Fruit fly (Drosophila melanogaster) whole organism, embryonic: ENCODE results near the gene CG13012.

ENCODE experiments used
- Aef1 ChIP-seq: fragments of 200-800 bp; sonication (Bioruptor generic); IDR thresholded peaks from 3 replicates; pipeline ENCODE4 v1.3.6; 2022; ENCODE audit warnings: missing biosample characterization, missing genetic modification characterization
- Bdp1 ChIP-seq: fragments of 200-800 bp; sonication (Bioruptor generic); optimal IDR thresholded peaks from 3 replicates; lab custom pipeline; 2016; ENCODE audit warnings: missing biosample characterization, missing genetic modification characterization
- CG10543 ChIP-seq: fragments of 200-800 bp; sonication (Bioruptor generic); optimal IDR thresholded peaks from 3 replicates; lab custom pipeline; 2017; ENCODE audit warnings: missing biosample characterization, mild to moderate bottlenecking, missing genetic modification characterization, moderate library complexity
- CG11696 ChIP-seq: fragments of 200-800 bp; sonication (Bioruptor generic); IDR thresholded peaks from 2 replicates; pipeline ENCODE4 v1.3.6; 2022; ENCODE audit warnings: missing biosample characterization, missing genetic modification characterization
- CG12236 ChIP-seq: fragments of 200-800 bp; sonication (Bioruptor generic); optimal IDR thresholded peaks from 2 replicates; lab custom pipeline; 2016; ENCODE audit warnings: missing biosample characterization, missing genetic modification characterization
- CG13624 ChIP-seq: fragments of 200-800 bp; sonication (Bioruptor generic); optimal IDR thresholded peaks from 2 replicates; lab custom pipeline; 2016; ENCODE audit warnings: missing biosample characterization, missing genetic modification characterization
- CG14667 ChIP-seq: fragments of 200-800 bp; sonication (Bioruptor generic); IDR thresholded peaks from 2 replicates; pipeline ENCODE4 v1.3.6; 2022; ENCODE audit warnings: missing biosample characterization, missing genetic modification characterization
- CG16863 ChIP-seq: fragments of 200-800 bp; sonication (Bioruptor generic); optimal IDR thresholded peaks from 3 replicates; lab custom pipeline; 2016; ENCODE audit warnings: missing biosample characterization, missing genetic modification characterization
- CG18476 ChIP-seq: fragments of 200-800 bp; sonication (Bioruptor generic); optimal IDR thresholded peaks from 2 replicates; lab custom pipeline; 2016; ENCODE audit warnings: missing biosample characterization, mild to moderate bottlenecking, missing genetic modification characterization
- CG18764 ChIP-seq: fragments of 200-800 bp; sonication (Bioruptor generic); optimal IDR thresholded peaks from 3 replicates; lab custom pipeline; 2016; ENCODE audit warnings: missing biosample characterization, missing genetic modification characterization
- CG2116 ChIP-seq: fragments of 200-800 bp; sonication (Bioruptor generic); optimal IDR thresholded peaks from 3 replicates; lab custom pipeline; 2018; ENCODE audit warnings: missing biosample characterization, mild to moderate bottlenecking, missing genetic modification characterization
- CG2202 ChIP-seq: fragments of 200-800 bp; sonication (Bioruptor generic); optimal IDR thresholded peaks from 2 replicates; lab custom pipeline; 2018; ENCODE audit warnings: missing biosample characterization, mild to moderate bottlenecking, missing genetic modification characterization
- CG4617 ChIP-seq: fragments of 200-800 bp; sonication (Bioruptor generic); optimal IDR thresholded peaks from 3 replicates; lab custom pipeline; 2016; ENCODE audit warnings: missing biosample characterization, missing genetic modification characterization, borderline replicate concordance
- CG5180 ChIP-seq: fragments of 200-800 bp; sonication (Bioruptor generic); optimal IDR thresholded peaks from 3 replicates; lab custom pipeline; 2017; ENCODE audit warnings: missing biosample characterization, missing genetic modification characterization, mild to moderate bottlenecking, moderate library complexity, missing genetic modification reagents
- CG5953 ChIP-seq: fragments of 200-800 bp; sonication (Bioruptor generic); IDR thresholded peaks from 2 replicates; pipeline ENCODE4 v1.3.6; 2022; ENCODE audit warnings: missing biosample characterization, missing genetic modification characterization
- CG6175 ChIP-seq: fragments of 200-800 bp; sonication (Bioruptor generic); IDR thresholded peaks from 3 replicates; pipeline ENCODE4 v1.3.6; 2022; ENCODE audit warnings: missing biosample characterization, missing genetic modification characterization
- CG6791 ChIP-seq: fragments of 200-800 bp; sonication (Bioruptor generic); IDR thresholded peaks from 3 replicates; pipeline ENCODE4 v1.3.6; 2022; ENCODE audit warnings: missing biosample characterization, missing genetic modification characterization; ENCODE audit not compliant: partially characterized antibody
- CG6813 ChIP-seq: fragments of 200-800 bp; sonication (Bioruptor generic); optimal IDR thresholded peaks from 2 replicates; lab custom pipeline; 2017; ENCODE audit warnings: missing biosample characterization, missing genetic modification characterization, mild to moderate bottlenecking, moderate library complexity, missing genetic modification reagents
- CG6854 ChIP-seq: fragments of 200-800 bp; sonication (Bioruptor generic); optimal IDR thresholded peaks from 3 replicates; lab custom pipeline; 2017; ENCODE audit warnings: missing biosample characterization, mild to moderate bottlenecking, missing genetic modification characterization
- CG8290 ChIP-seq, 3 experiments: fragments of 200-800 bp; sonication (Bioruptor generic); optimal IDR thresholded peaks; 2 replicates each; lab custom pipeline; 2016 to 2019; ENCODE audit warnings: missing biosample characterization in 3 of 3, missing genetic modification characterization in 3 of 3, mild to moderate bottlenecking in 2 of 3, moderate library complexity in 1 of 3
- CHES-1-like ChIP-seq: fragments of 200-800 bp; sonication (Bioruptor generic); optimal IDR thresholded peaks from 2 replicates; lab custom pipeline; 2016; ENCODE audit warnings: missing biosample characterization, missing genetic modification characterization
- Deaf1 ChIP-seq: fragments of 200-800 bp; optimal IDR thresholded peaks from 3 replicates; lab custom pipeline; 2019; ENCODE audit warnings: missing biosample characterization, mild to moderate bottlenecking, missing genetic modification characterization, moderate library complexity
- GATAe ChIP-seq: fragments of 200-800 bp; sonication (Bioruptor generic); conservative IDR thresholded peaks from 2 replicates; pipeline ENCODE4 v1.3.6; 2022; ENCODE audit warnings: missing biosample characterization, missing genetic modification characterization
- Med ChIP-seq: fragments of 200-800 bp; sonication (Bioruptor generic); peaks from one replicate; lab custom pipeline; 2016; ENCODE audit warnings: missing biosample characterization, missing genetic modification characterization, mild to moderate bottlenecking, inconsistent platforms, moderate library complexity
- Side ChIP-seq: fragments of 200-800 bp; sonication (Bioruptor generic); optimal IDR thresholded peaks from 2 replicates; lab custom pipeline; 2016; ENCODE audit warnings: missing biosample characterization, missing genetic modification characterization
- Spps ChIP-seq: fragments of 200-800 bp; sonication (Bioruptor generic); optimal IDR thresholded peaks from 2 replicates; lab custom pipeline; 2018; ENCODE audit warnings: missing biosample characterization, mild to moderate bottlenecking, missing genetic modification characterization
- btn ChIP-seq: fragments of 200-800 bp; sonication (Bioruptor generic); optimal IDR thresholded peaks from 2 replicates; lab custom pipeline; 2016; ENCODE audit warnings: missing biosample characterization, missing genetic modification characterization
- cwo ChIP-seq: fragments of 200-800 bp; sonication (Bioruptor generic); optimal IDR thresholded peaks from 3 replicates; lab custom pipeline; 2017; ENCODE audit warnings: missing biosample characterization, missing genetic modification characterization, mild to moderate bottlenecking, moderate library complexity, missing genetic modification reagents
- dmrt99B ChIP-seq: fragments of 200-800 bp; sonication (Bioruptor generic); optimal IDR thresholded peaks from 2 replicates; lab custom pipeline; 2018; ENCODE audit warnings: missing biosample characterization, mild to moderate bottlenecking, missing genetic modification characterization, moderate library complexity
- dpn ChIP-seq, 2 experiments: fragments of 200-800 bp; sonication (Bioruptor generic); optimal IDR thresholded peaks; 3 replicates each; lab custom pipeline; 2016; ENCODE audit warnings: missing biosample characterization in 2 of 2, missing genetic modification characterization in 2 of 2
- exex ChIP-seq: fragments of 200-800 bp; sonication (Bioruptor generic); optimal IDR thresholded peaks from 4 replicates; lab custom pipeline; 2018; ENCODE audit warnings: missing biosample characterization, mild to moderate bottlenecking, missing genetic modification characterization, moderate library complexity
- fd102C ChIP-seq: fragments of 200-800 bp; sonication (Bioruptor generic); optimal IDR thresholded peaks from 2 replicates; lab custom pipeline; 2018; ENCODE audit warnings: missing biosample characterization, mild to moderate bottlenecking, missing genetic modification characterization, moderate library complexity
- fd64A ChIP-seq: fragments of 200-800 bp; sonication (Bioruptor generic); optimal IDR thresholded peaks from 3 replicates; lab custom pipeline; 2018; ENCODE audit warnings: missing biosample characterization, mild to moderate bottlenecking, missing genetic modification characterization
- ftz-f1 ChIP-seq: fragments of 200-800 bp; sonication (Bioruptor generic); optimal IDR thresholded peaks from 2 replicates; lab custom pipeline; 2016; ENCODE audit warnings: missing biosample characterization, missing genetic modification characterization
- gem ChIP-seq: fragments of 200-800 bp; sonication (Bioruptor generic); optimal IDR thresholded peaks from 2 replicates; lab custom pipeline; 2019; ENCODE audit warnings: missing biosample characterization, mild to moderate bottlenecking, missing genetic modification characterization, moderate library complexity
- grn ChIP-seq: fragments of 200-800 bp; sonication (Bioruptor generic); optimal IDR thresholded peaks from 3 replicates; lab custom pipeline; 2017; ENCODE audit warnings: missing biosample characterization, missing genetic modification characterization
- jigr1 ChIP-seq: fragments of 200-800 bp; sonication (Bioruptor generic); IDR thresholded peaks from 3 replicates; pipeline ENCODE4 v1.3.6; 2022; ENCODE audit warnings: missing biosample characterization, missing genetic modification characterization
- jumu ChIP-seq: fragments of 200-800 bp; sonication (Bioruptor generic); optimal IDR thresholded peaks from 3 replicates; lab custom pipeline; 2016; ENCODE audit warnings: missing biosample characterization, missing genetic modification characterization
- luna ChIP-seq: fragments of 200-800 bp; sonication (Bioruptor generic); optimal IDR thresholded peaks from 2 replicates; lab custom pipeline; 2016; ENCODE audit warnings: missing biosample characterization, missing genetic modification characterization
- mirr ChIP-seq: fragments of 200-800 bp; sonication (Bioruptor generic); optimal IDR thresholded peaks from 3 replicates; lab custom pipeline; 2018; ENCODE audit warnings: missing biosample characterization, mild to moderate bottlenecking, missing genetic modification characterization
- odd ChIP-seq: fragments of 200-800 bp; sonication (Bioruptor generic); optimal IDR thresholded peaks from 2 replicates; lab custom pipeline; 2017; ENCODE audit warnings: missing biosample characterization, mild to moderate bottlenecking, missing genetic modification characterization
- org-1 ChIP-seq: fragments of 200-800 bp; sonication (Bioruptor generic); optimal IDR thresholded peaks from 2 replicates; lab custom pipeline; 2017; ENCODE audit warnings: missing biosample characterization, missing genetic modification characterization
- p53 ChIP-seq: fragments of 200-800 bp; sonication (Bioruptor generic); optimal IDR thresholded peaks from 2 replicates; lab custom pipeline; 2016; ENCODE audit warnings: missing biosample characterization, missing genetic modification characterization
- psq ChIP-seq: fragments of 200-800 bp; sonication (Bioruptor generic); optimal IDR thresholded peaks from 2 replicates; lab custom pipeline; 2017; ENCODE audit warnings: missing biosample characterization, missing genetic modification characterization
- pzg ChIP-seq: fragments of 200-800 bp; sonication (Bioruptor generic); optimal IDR thresholded peaks from 3 replicates; lab custom pipeline; 2018; ENCODE audit warnings: missing biosample characterization, mild to moderate bottlenecking, missing genetic modification characterization, moderate library complexity
- row ChIP-seq: fragments of 200-800 bp; sonication (Bioruptor generic); IDR thresholded peaks from 3 replicates; pipeline ENCODE4 v1.3.6; 2022; ENCODE audit warnings: missing biosample characterization, missing genetic modification characterization
- sima ChIP-seq: fragments of 200-800 bp; sonication (Bioruptor generic); optimal IDR thresholded peaks from 2 replicates; lab custom pipeline; 2016; ENCODE audit warnings: missing biosample characterization, missing genetic modification characterization
- sisA ChIP-seq: fragments of 200-800 bp; sonication (Bioruptor generic); IDR thresholded peaks from 2 replicates; pipeline ENCODE4 v1.3.6; 2022; ENCODE audit warnings: missing biosample characterization, missing genetic modification characterization
- ssp ChIP-seq: fragments of 200-800 bp; sonication (Bioruptor generic); IDR thresholded peaks from 2 replicates; pipeline ENCODE4 v1.3.6; 2022; ENCODE audit warnings: missing biosample characterization, missing genetic modification characterization
- sug ChIP-seq: fragments of 200-800 bp; optimal IDR thresholded peaks from 2 replicates; lab custom pipeline; 2019; ENCODE audit warnings: missing biosample characterization, mild to moderate bottlenecking, missing genetic modification characterization, moderate library complexity
- tin ChIP-seq: fragments of 200-800 bp; sonication (Bioruptor generic); optimal IDR thresholded peaks from 3 replicates; lab custom pipeline; 2016; ENCODE audit warnings: missing biosample characterization, missing genetic modification characterization
- z ChIP-seq: fragments of 200-800 bp; sonication (Bioruptor generic); IDR thresholded peaks from 3 replicates; pipeline ENCODE4 v1.3.6; 2022; ENCODE audit warnings: missing biosample characterization, missing genetic modification characterization

The CG13012 gene

DNA sequence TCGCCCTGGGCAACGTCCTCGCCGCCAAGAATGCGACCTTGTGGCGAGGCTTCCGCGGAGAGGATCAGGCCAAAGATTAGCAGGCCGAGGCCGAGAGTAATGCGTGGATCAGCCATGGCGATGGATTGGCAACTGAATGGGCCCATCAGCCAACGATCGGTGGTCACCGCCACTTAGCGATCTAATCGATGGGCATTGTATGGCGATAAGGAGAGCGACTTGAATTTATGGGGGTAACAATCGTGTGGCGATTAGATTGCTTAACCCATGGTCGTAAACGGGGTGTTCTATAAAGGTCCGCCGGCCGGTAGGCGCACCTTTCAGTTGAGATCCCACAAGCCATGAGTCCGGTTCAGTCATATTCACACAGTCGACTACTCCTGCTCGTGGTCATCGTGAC, 27.2 kb upstream of the CG13012 start, which contains the start of the genes CG9673 and CG4653:
CG9673 (minus strand) TSS at position 138 of the 400 bp plus-strand sequence.
CG4653 (plus strand) TSS at position 335 of the 400 bp plus-strand sequence.
- TF ChIP-seq CG4617 (GFP tag; lab: Kevin White, UChicago) (no peak), Deaf1 (tag; lab: Kevin White, UChicago) (no peak), CG11696 (GFP tag; lab: Robert Waterston, UW) (no peak), psq (no peak), btn (no peak), fd102C (GFP tag; lab: Kevin White, UChicago) (no peak), Bdp1 (GFP tag; lab: Kevin White, UChicago) (no peak), ftz-f1 (GFP tag; lab: Kevin White, UChicago) (no peak), ssp (GFP tag; lab: Robert Waterston, UW) (no peak), cwo (GFP tag; lab: Kevin White, UChicago) (peak; percentile 62), Side (no peak), tin (no peak), luna (GFP tag; lab: Kevin White, UChicago) (no peak), row (GFP tag; lab: Robert Waterston, UW) (no peak), CG8290 (GFP tag; optimal IDR thresholded peaks at IDR 0.05; lab: Kevin White, UChicago) (no peak), CG8290 (tag; optimal IDR thresholded peaks at IDR 0.05; lab: Kevin White, UChicago) (no peak), CG6791 (no peak), GATAe (peak; percentile 64), CG10543 (GFP tag; lab: Kevin White, UChicago) (peak; percentile 12), CG5180 (no peak), sug (tag; lab: Kevin White, UChicago) (peak; percentile 51), Aef1 (GFP tag; lab: Robert Waterston, UW) (no peak), odd (GFP tag; lab: Kevin White, UChicago) (no peak), mirr (GFP tag; lab: Kevin White, UChicago) (peak; percentile 5), CG6175 (GFP tag; lab: Robert Waterston, UW) (no peak), z (GFP tag; lab: Robert Waterston, UW) (no peak), sima (GFP tag; lab: Kevin White, UChicago) (no peak), pzg (GFP tag; lab: Kevin White, UChicago) (no peak), CG2116 (GFP tag; lab: Kevin White, UChicago) (no peak), dmrt99B (tag; lab: Kevin White, UChicago) (no peak), fd64A (no peak), sisA (GFP tag; lab: Robert Waterston, UW) (no peak), CG18764 (no peak), Spps (no peak), org-1 (GFP tag; lab: Kevin White, UChicago) (no peak), Med (peak; percentile 6), CG13624 (no peak), CG2202 (tag; lab: Kevin White, UChicago) (no peak), CG16863 (GFP tag; lab: Kevin White, UChicago) (no peak), CHES-1-like (GFP tag; lab: Kevin White, UChicago) (no peak), CG6854 (no peak), CG6813 (peak; percentile 4), CG14667 (GFP tag; lab: Robert Waterston, UW) (no peak), jumu (GFP tag; lab: Kevin White, UChicago) (no peak), CG18476 (GFP tag; lab: Kevin White, UChicago) (no peak), dpn (GFP tag; optimal IDR thresholded peaks at IDR 0.05; lab: Kevin White, UChicago) (no peak), CG5953 (GFP tag; lab: Robert Waterston, UW) (no peak), CG12236 (GFP tag; lab: Kevin White, UChicago) (no peak), grn (GFP tag; lab: Kevin White, UChicago) (peak; percentile 50), gem (tag; lab: Kevin White, UChicago) (no peak), p53 (no peak), jigr1 (GFP tag; lab: Robert Waterston, UW) (no peak), exex (peak; percentile 68)
